Fruit fly (Drosophila melanogaster): ENCODE data around the gene CG15443.

The CG15443 gene

DNA sequence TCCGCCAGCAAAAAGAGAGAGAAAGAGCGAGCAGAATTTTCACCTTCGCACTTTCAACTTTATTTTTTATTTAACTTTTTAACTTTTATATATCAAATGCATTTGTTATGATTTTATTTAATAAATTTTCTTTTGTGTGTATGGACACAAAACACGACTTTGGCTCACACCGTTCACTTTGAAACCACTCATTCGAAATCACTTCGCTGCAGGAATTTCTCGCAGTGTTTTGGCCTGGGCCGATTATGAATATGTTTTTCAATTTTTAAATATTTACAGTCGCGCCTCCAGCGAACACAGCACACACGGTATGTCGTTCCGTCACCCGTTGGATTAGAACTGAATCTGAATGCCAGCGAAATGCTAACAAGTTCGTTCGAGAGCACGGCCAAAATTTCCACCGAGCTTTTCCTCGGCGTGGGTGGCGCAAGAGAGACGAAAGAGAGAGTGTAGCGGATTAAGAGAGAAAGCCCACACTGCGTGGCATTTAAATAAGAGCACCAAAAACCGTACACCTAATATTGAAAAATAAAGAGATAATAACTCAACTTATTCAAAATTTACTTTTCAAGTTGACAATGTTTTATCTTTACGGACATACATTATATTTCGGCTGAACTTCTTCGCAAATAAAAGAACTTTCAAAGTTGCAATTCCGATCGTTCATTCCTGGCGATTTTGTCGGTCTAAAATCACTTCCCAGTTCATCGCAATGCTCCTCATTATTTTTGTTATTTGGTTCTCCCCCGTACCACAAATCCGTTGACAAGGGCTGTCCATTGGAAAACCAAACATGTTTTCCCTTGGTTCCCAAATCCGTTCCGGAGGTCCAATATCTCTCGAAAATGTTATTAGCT lies 22.1 kb downstream of the CG15443 start, which contains the start of gene CG15431 (continued):
- TF ChIP-seq Xrp1 (GFP tag; IDR thresholded peaks at IDR 0.05), result peak; percentile 57
- TF ChIP-seq ssp (GFP tag; IDR thresholded peaks at IDR 0.05), result 0 out of 2 replicates have a peak, but pooled peaks have one; percentile 20
- peak; percentile 33 for TF ChIP-seq CG12942 (GFP tag; optimal IDR thresholded peaks at IDR 0.05)
- TF ChIP-seq Sox100B (GFP tag; optimal IDR thresholded peaks at IDR 0.05), result no peak
- TF ChIP-seq Rx (GFP tag; IDR thresholded peaks at IDR 0.05), result peak; percentile 67
- TF ChIP-seq CG15269 (tag; optimal IDR thresholded peaks at IDR 0.05), result peak; percentile 65
- peak; percentile 58 for TF ChIP-seq CG32767 (GFP tag; IDR thresholded peaks at IDR 0.05)
- TF ChIP-seq sisA (GFP tag; IDR thresholded peaks at IDR 0.05), result peak; percentile 59
- no peak for TF ChIP-seq insv (GFP tag; optimal IDR thresholded peaks at IDR 0.05)
- TF ChIP-seq sima (GFP tag; optimal IDR thresholded peaks at IDR 0.05), result no peak
- no peak for TF ChIP-seq Sry-β (GFP tag; optimal IDR thresholded peaks at IDR 0.05)
- no peak for TF ChIP-seq CG33213 (GFP tag; optimal IDR thresholded peaks at IDR 0.05)
- TF ChIP-seq Fer3 (tag; optimal IDR thresholded peaks at IDR 0.05), result peak; percentile 59
- TF ChIP-seq fd96Cb (tag; optimal IDR thresholded peaks at IDR 0.05), result peak; percentile 25
- peak; percentile 15 for TF ChIP-seq CG13894 (tag; optimal IDR thresholded peaks at IDR 0.05)
- TF ChIP-seq CG8924 (tag; optimal IDR thresholded peaks at IDR 0.05), result peak; percentile 56
- peak; percentile 29; the same call in 1 of the 2 replicates for TF ChIP-seq gsb (GFP tag; IDR thresholded peaks at IDR 0.05)
- TF ChIP-seq CG30403 (GFP tag; optimal IDR thresholded peaks at IDR 0.05), result peak; percentile 55
- no peak for TF ChIP-seq CG10565 (GFP tag; optimal IDR thresholded peaks at IDR 0.05)
- TF ChIP-seq CG12219 (GFP tag; optimal IDR thresholded peaks at IDR 0.05), result no peak
- no peak for TF ChIP-seq Hmx (GFP tag; optimal IDR thresholded peaks at IDR 0.05)
- peak; percentile 53 for TF ChIP-seq Oli (tag; optimal IDR thresholded peaks at IDR 0.05)
- peak; percentile 13 for TF ChIP-seq CG7786 (GFP tag; optimal IDR thresholded peaks at IDR 0.05)
- TF ChIP-seq Ptx1 (GFP tag; IDR thresholded peaks at IDR 0.05), result peak; percentile 75
- peak; percentile 46; the same call in 1 of the 2 replicates for TF ChIP-seq CG31441 (GFP tag; IDR thresholded peaks at IDR 0.05)
- TF ChIP-seq HHEX (GFP tag; optimal IDR thresholded peaks at IDR 0.05), result peak; percentile 66
- peak; percentile 81 for TF ChIP-seq abd-A (tag; optimal IDR thresholded peaks at IDR 0.05)
- peak; percentile 32 for TF ChIP-seq salm (tag; optimal IDR thresholded peaks at IDR 0.05)
- TF ChIP-seq Dp (GFP tag; optimal IDR thresholded peaks at IDR 0.05), result no peak
- peak; percentile 70 for TF ChIP-seq dysf (GFP tag; IDR thresholded peaks at IDR 0.05)
- TF ChIP-seq Drgx (GFP tag; IDR thresholded peaks at IDR 0.05), result 0 out of 2 replicates have a peak, but pooled peaks have one; percentile 49
- TF ChIP-seq CG8944 (GFP tag; optimal IDR thresholded peaks at IDR 0.05), result no peak
- 0 out of 3 replicates have a peak, but pooled peaks have one; percentile 51 for TF ChIP-seq CG11560 (tag; IDR thresholded peaks at IDR 0.05)
- peak; percentile 44 for TF ChIP-seq CG9727 (GFP tag; optimal IDR thresholded peaks at IDR 0.05)
- TF ChIP-seq ewg (GFP tag; optimal IDR thresholded peaks at IDR 0.05), result peak; percentile 65
- TF ChIP-seq nmo (GFP tag; optimal IDR thresholded peaks at IDR 0.05), result peak; percentile 31
- TF ChIP-seq Bgb (GFP tag; IDR thresholded peaks at IDR 0.05; ENCODE audit: partially characterized antibody), result peak; percentile 49; the same call in 1 of the 2 replicates
- peak; percentile 77 for TF ChIP-seq Meics (GFP tag; optimal IDR thresholded peaks at IDR 0.05)
- peak; percentile 45 for TF ChIP-seq CG18476 (GFP tag; optimal IDR thresholded peaks at IDR 0.05)
- TF ChIP-seq H2.0 (GFP tag; IDR thresholded peaks at IDR 0.05), result peak; percentile 57
- no peak for TF ChIP-seq corto (GFP tag; optimal IDR thresholded peaks at IDR 0.05)
- peak; percentile 69 for TF ChIP-seq CG3281 (GFP tag; optimal IDR thresholded peaks at IDR 0.05)
- peak; percentile 30 for TF ChIP-seq CG1233 (GFP tag; optimal IDR thresholded peaks at IDR 0.05)
- peak; percentile 33; the same call in 1 of the 4 replicates for TF ChIP-seq Gug (GFP tag; IDR thresholded peaks at IDR 0.05)
- peak; percentile 65; the same call in 1 of the 2 replicates for TF ChIP-seq HLH3B (GFP tag; IDR thresholded peaks at IDR 0.05)
- peak; percentile 37 for TF ChIP-seq CG6683 (GFP tag; optimal IDR thresholded peaks at IDR 0.05)
- peak; percentile 52 to 62 for TF ChIP-seq Hr51 (GFP tag; optimal IDR thresholded peaks at IDR 0.05)
- 0 out of 2 replicates have a peak, but pooled peaks have one; percentile 35 for TF ChIP-seq chm (GFP tag; IDR thresholded peaks at IDR 0.05)

Measured in whole organism, embryonic.